Fruit fly (Drosophila melanogaster) ovary, adult (tissue): ENCODE measurements around the gene Nepl19.

Source experiments
- CG17801 ChIP-seq: fragments of 200-800 bp; optimal IDR thresholded peaks from 2 replicates; lab custom pipeline; 2019; ENCODE audit warnings: missing biosample characterization, mild to moderate bottlenecking, missing genetic modification characterization, moderate library complexity; ENCODE audit not compliant: partially characterized antibody

Nepl19 gene

dm6 chr3R:28880066-28880842, at the start of gene Nepl19, which contains the start of gene Nepl20:
TSS of gene Nepl19 (minus strand) at chr3R:28880122.
TSS of gene Nepl20 (plus strand) at chr3R:28880792.
- TF ChIP-seq CG17801 (GFP tag; lab: Kevin White, UChicago) = no peak

dm6 chr3R:28922744-28923143, 42.8 kb upstream of the Nepl19 start, which contains the start of gene CG11828:
TSS of gene CG11828 (plus strand) at chr3R:28923044.
- TF ChIP-seq CG17801 (GFP tag; lab: Kevin White, UChicago) = no peak

- no peak for TF ChIP-seq CG17801 (GFP tag; lab: Kevin White, UChicago)
Observed at dm6 chr3R:28913890-28914750, 34.2 kb upstream of the Nepl19 start.

- TF ChIP-seq CG17801 (GFP tag; lab: Kevin White, UChicago) = no peak
Observed at dm6 chr3R:28913039-28913438, 33.1 kb upstream of the Nepl19 start.

- TF ChIP-seq CG17801 (GFP tag; lab: Kevin White, UChicago) = no peak
Observed at dm6 chr3R:28911758-28912157, 31.8 kb upstream of the Nepl19 start.

- TF ChIP-seq CG17801 (GFP tag; lab: Kevin White, UChicago) = no peak
Observed at dm6 chr3R:28904816-28905435, 25.0 kb upstream of the Nepl19 start.

dm6 chr3R:28904174-28904573, 24.3 kb upstream of the Nepl19 start:
- TF ChIP-seq CG17801 (GFP tag; lab: Kevin White, UChicago) = no peak

- no peak for TF ChIP-seq CG17801 (GFP tag; lab: Kevin White, UChicago)
Observed at dm6 chr3R:28903392-28903791, 23.5 kb upstream of the Nepl19 start.

- no peak for TF ChIP-seq CG17801 (GFP tag; lab: Kevin White, UChicago)
Observed at dm6 chr3R:28901468-28902163, 21.7 kb upstream of the Nepl19 start.

dm6 chr3R:28898921-28899545, 19.1 kb upstream of the Nepl19 start:
- TF ChIP-seq CG17801 (GFP tag; lab: Kevin White, UChicago) = no peak

dm6 chr3R:28897891-28898290, 18.0 kb upstream of the Nepl19 start:
- TF ChIP-seq CG17801 (GFP tag; lab: Kevin White, UChicago) = no peak

dm6 chr3R:28895014-28895413, 15.1 kb upstream of the Nepl19 start:
- no peak for TF ChIP-seq CG17801 (GFP tag; lab: Kevin White, UChicago)

dm6 chr3R:28891513-28892097, 11.7 kb upstream of the Nepl19 start:
- no peak for TF ChIP-seq CG17801 (GFP tag; lab: Kevin White, UChicago)

dm6 chr3R:28889427-28889736, 9.5 kb upstream of the Nepl19 start:
- TF ChIP-seq CG17801 (GFP tag; lab: Kevin White, UChicago) = no peak
